Fruit fly (Drosophila melanogaster) whole organism, embryonic: ENCODE results near the gene CG9733.
A peak's percentile ranks its signal among the peaks of the same experiment; 100 is the strongest.

Source experiments
- Ada2b ChIP-seq: fragments of 200-800 bp; sonication (Bioruptor generic); IDR thresholded peaks from 2 replicates; pipeline ENCODE4 v1.3.6; 2022; ENCODE audit warnings: missing biosample characterization, missing genetic modification characterization
- Atf6 ChIP-seq: fragments of 200-800 bp; sonication (Bioruptor generic); IDR thresholded peaks from 2 replicates; pipeline ENCODE4 v1.3.6; 2022; ENCODE audit warnings: missing biosample characterization, missing genetic modification characterization
- B-H1 ChIP-seq: fragments of 200-800 bp; sonication (Bioruptor generic); IDR thresholded peaks from 3 replicates; pipeline ENCODE4 v1.3.6; 2022; ENCODE audit warnings: missing biosample characterization, missing genetic modification characterization
- CG1024 ChIP-seq: fragments of 200-800 bp; sonication (Bioruptor generic); IDR thresholded peaks from 2 replicates; pipeline ENCODE4 v1.3.6; 2022; ENCODE audit warnings: missing biosample characterization, missing genetic modification characterization
- CG10274 ChIP-seq: fragments of 200-800 bp; sonication (Bioruptor generic); optimal IDR thresholded peaks from 3 replicates; lab custom pipeline; 2017; ENCODE audit warnings: missing biosample characterization, mild to moderate bottlenecking, missing genetic modification characterization
- CG10462 ChIP-seq: fragments of 200-800 bp; sonication (Bioruptor generic); optimal IDR thresholded peaks from 2 replicates; lab custom pipeline; 2016; ENCODE audit warnings: missing biosample characterization, missing genetic modification characterization
- CG10959 ChIP-seq: fragments of 200-800 bp; sonication (Bioruptor generic); IDR thresholded peaks from 2 replicates; pipeline ENCODE4 v1.3.6; 2022; ENCODE audit warnings: missing biosample characterization, missing genetic modification characterization
- CG11247 ChIP-seq: fragments of 200-800 bp; sonication (Bioruptor generic); IDR thresholded peaks from 2 replicates; pipeline ENCODE4 v1.3.6; 2022; ENCODE audit warnings: missing biosample characterization, missing genetic modification characterization
- CG12071 ChIP-seq: fragments of 200-800 bp; sonication (Bioruptor generic); optimal IDR thresholded peaks from 3 replicates; lab custom pipeline; 2018; ENCODE audit warnings: missing biosample characterization, mild to moderate bottlenecking, missing genetic modification characterization
- CG12744 ChIP-seq: fragments of 200-800 bp; sonication (Bioruptor generic); optimal IDR thresholded peaks from 2 replicates; lab custom pipeline; 2016; ENCODE audit warnings: missing biosample characterization, missing genetic modification characterization
- CG14710 ChIP-seq: fragments of 200-800 bp; sonication (Bioruptor generic); optimal IDR thresholded peaks from 3 replicates; lab custom pipeline; 2019; ENCODE audit warnings: missing biosample characterization, mild to moderate bottlenecking, missing genetic modification characterization, moderate library complexity
- CG15011 ChIP-seq: fragments of 200-800 bp; sonication (Bioruptor generic); optimal IDR thresholded peaks from 3 replicates; lab custom pipeline; 2018; ENCODE audit warnings: missing biosample characterization, mild to moderate bottlenecking, missing genetic modification characterization
- CG15601 ChIP-seq: fragments of 200-800 bp; sonication (Bioruptor generic); optimal IDR thresholded peaks from 3 replicates; lab custom pipeline; 2019; ENCODE audit warnings: missing biosample characterization, mild to moderate bottlenecking, missing genetic modification characterization, moderate library complexity
- CG31224 ChIP-seq: fragments of 200-800 bp; sonication (Bioruptor generic); IDR thresholded peaks from 2 replicates; pipeline ENCODE4 v1.3.6; 2022; ENCODE audit warnings: missing biosample characterization, missing genetic modification characterization
- CG33557 ChIP-seq: fragments of 200-800 bp; sonication (Bioruptor generic); optimal IDR thresholded peaks from 2 replicates; lab custom pipeline; 2019; ENCODE audit warnings: missing biosample characterization, mild to moderate bottlenecking, missing genetic modification characterization, moderate library complexity
- CG4707 ChIP-seq: fragments of 200-800 bp; sonication (Bioruptor generic); optimal IDR thresholded peaks from 2 replicates; lab custom pipeline; 2018; ENCODE audit warnings: missing biosample characterization, mild to moderate bottlenecking, missing genetic modification characterization, moderate library complexity
- CG4730 ChIP-seq: fragments of 200-800 bp; sonication (Bioruptor generic); IDR thresholded peaks from 2 replicates; pipeline ENCODE4 v1.3.6; 2022; ENCODE audit warnings: missing biosample characterization, missing genetic modification characterization
- CG7357 ChIP-seq: fragments of 200-800 bp; sonication (Bioruptor generic); IDR thresholded peaks from 3 replicates; pipeline ENCODE4 v1.3.6; 2022; ENCODE audit warnings: missing biosample characterization, missing genetic modification characterization
- Camta ChIP-seq: fragments of 200-800 bp; sonication (Bioruptor generic); optimal IDR thresholded peaks from 2 replicates; lab custom pipeline; 2016; ENCODE audit warnings: missing biosample characterization, missing genetic modification characterization
- Chrac-16 ChIP-seq: fragments of 200-800 bp; sonication (Bioruptor generic); optimal IDR thresholded peaks from 3 replicates; lab custom pipeline; 2016; ENCODE audit warnings: missing biosample characterization, missing genetic modification characterization
- CkIIα-i1 ChIP-seq: fragments of 200-800 bp; sonication (Bioruptor generic); IDR thresholded peaks from 2 replicates; pipeline ENCODE4 v1.3.6; 2022; ENCODE audit warnings: missing biosample characterization, missing genetic modification characterization
- D19A ChIP-seq: fragments of 200-800 bp; optimal IDR thresholded peaks from 3 replicates; lab custom pipeline; 2019; ENCODE audit warnings: missing biosample characterization, mild to moderate bottlenecking, missing genetic modification characterization, moderate library complexity
- Deaf1 ChIP-seq: fragments of 200-800 bp; optimal IDR thresholded peaks from 3 replicates; lab custom pipeline; 2019; ENCODE audit warnings: missing biosample characterization, mild to moderate bottlenecking, missing genetic modification characterization, moderate library complexity
- Dfd ChIP-seq, 2 experiments: fragments of >200 bp; optimal IDR thresholded peaks; 2 replicates each; lab custom pipeline; 2017; ENCODE audit warnings: missing biosample characterization in 2 of 2, missing genetic modification characterization in 2 of 2
- Dll ChIP-seq: fragments of 200-800 bp; sonication (Bioruptor generic); IDR thresholded peaks from 4 replicates; pipeline ENCODE4 v1.3.6; 2022; ENCODE audit warnings: missing biosample characterization, missing genetic modification characterization; ENCODE audit not compliant: partially characterized antibody
- Doc2 ChIP-seq: fragments of 200-800 bp; sonication (Bioruptor generic); IDR thresholded peaks from 2 replicates; pipeline ENCODE4 v1.3.6; 2022; ENCODE audit warnings: missing biosample characterization, missing genetic modification characterization
- Eip74EF ChIP-seq, 2 experiments: fragments of 200-800 bp in 1 of 2; fragments of >200 bp in 1 of 2; sonication (Bioruptor generic) in 1 of 2; optimal IDR thresholded peaks; 2 replicates each; lab custom pipeline; 2017 to 2019; ENCODE audit warnings: missing biosample characterization in 2 of 2, missing genetic modification characterization in 2 of 2, mild to moderate bottlenecking in 1 of 2, moderate library complexity in 1 of 2
- HmgD ChIP-seq: fragments of 200-800 bp; sonication (Bioruptor generic); optimal IDR thresholded peaks from 3 replicates; lab custom pipeline; 2016; ENCODE audit warnings: missing biosample characterization, missing genetic modification characterization
- Hmr ChIP-seq: fragments of 200-800 bp; sonication (Bioruptor generic); optimal IDR thresholded peaks from 3 replicates; lab custom pipeline; 2017; ENCODE audit warnings: mild to moderate bottlenecking, missing biosample characterization, missing genetic modification reagents, missing genetic modification characterization
- Meics ChIP-seq: fragments of 200-800 bp; sonication (Bioruptor generic); optimal IDR thresholded peaks from 2 replicates; lab custom pipeline; 2017; ENCODE audit warnings: missing biosample characterization, mild to moderate bottlenecking, missing genetic modification characterization
- Mrtf ChIP-seq: fragments of 200-800 bp; sonication (Bioruptor generic); IDR thresholded peaks from 3 replicates; pipeline ENCODE4 v1.3.6; 2022; ENCODE audit warnings: missing biosample characterization, missing genetic modification characterization
- Neu2 ChIP-seq: fragments of 200-800 bp; sonication (Bioruptor generic); optimal IDR thresholded peaks from 3 replicates; lab custom pipeline; 2016; ENCODE audit warnings: missing biosample characterization, missing genetic modification characterization, borderline replicate concordance
- Oli ChIP-seq: fragments of 200-800 bp; sonication (Bioruptor generic); optimal IDR thresholded peaks from 2 replicates; lab custom pipeline; 2018; ENCODE audit warnings: missing biosample characterization, mild to moderate bottlenecking, missing genetic modification characterization, moderate library complexity
- Ravus ChIP-seq: fragments of 200-800 bp; sonication (Bioruptor generic); IDR thresholded peaks from 2 replicates; pipeline ENCODE4 v1.3.6; 2022; ENCODE audit warnings: missing biosample characterization, missing genetic modification characterization
- Tbp ChIP-seq: fragments of >200 bp; optimal IDR thresholded peaks from 2 replicates; lab custom pipeline; 2018; ENCODE audit warnings: missing biosample characterization, missing genetic modification characterization
- amos ChIP-seq: fragments of 200-800 bp; sonication (Bioruptor generic); IDR thresholded peaks from 2 replicates; pipeline ENCODE4 v1.3.6; 2022; ENCODE audit warnings: missing biosample characterization, missing genetic modification characterization; ENCODE audit not compliant: partially characterized antibody
- ap ChIP-seq: fragments of 200-800 bp; sonication (Bioruptor generic); IDR thresholded peaks from 2 replicates; pipeline ENCODE4 v1.3.6; 2022; ENCODE audit warnings: missing biosample characterization, missing genetic modification characterization
- bcd ChIP-seq: fragments of 200-800 bp; sonication (Bioruptor generic); optimal IDR thresholded peaks from 2 replicates; lab custom pipeline; 2017; ENCODE audit warnings: missing biosample characterization, mild to moderate bottlenecking, missing genetic modification characterization
- dysf ChIP-seq: fragments of 200-800 bp; sonication (Bioruptor generic); IDR thresholded peaks from 3 replicates; pipeline ENCODE4 v1.3.6; 2022; ENCODE audit warnings: missing biosample characterization, missing genetic modification characterization
- exex ChIP-seq: fragments of 200-800 bp; sonication (Bioruptor generic); optimal IDR thresholded peaks from 4 replicates; lab custom pipeline; 2018; ENCODE audit warnings: missing biosample characterization, mild to moderate bottlenecking, missing genetic modification characterization, moderate library complexity
- grau ChIP-seq: fragments of 200-800 bp; optimal IDR thresholded peaks from 3 replicates; lab custom pipeline; 2019; ENCODE audit warnings: missing biosample characterization, mild to moderate bottlenecking, missing genetic modification characterization, moderate library complexity
- gsb-n ChIP-seq: fragments of 200-800 bp; sonication (Bioruptor generic); optimal IDR thresholded peaks from 3 replicates; lab custom pipeline; 2018; ENCODE audit warnings: missing biosample characterization, mild to moderate bottlenecking, missing genetic modification characterization
- hb ChIP-seq: fragments of 200-800 bp; sonication (Bioruptor generic); IDR thresholded peaks from 3 replicates; pipeline ENCODE4 v1.3.6; 2022; ENCODE audit warnings: missing biosample characterization, missing genetic modification characterization; ENCODE audit not compliant: partially characterized antibody
- jumu ChIP-seq: fragments of 200-800 bp; sonication (Bioruptor generic); optimal IDR thresholded peaks from 3 replicates; lab custom pipeline; 2016; ENCODE audit warnings: missing biosample characterization, missing genetic modification characterization
- mirr ChIP-seq: fragments of 200-800 bp; sonication (Bioruptor generic); optimal IDR thresholded peaks from 3 replicates; lab custom pipeline; 2018; ENCODE audit warnings: missing biosample characterization, mild to moderate bottlenecking, missing genetic modification characterization
- pnt ChIP-seq: fragments of 200-800 bp; sonication (Bioruptor generic); optimal IDR thresholded peaks from 3 replicates; lab custom pipeline; 2016; ENCODE audit warnings: missing biosample characterization, missing genetic modification characterization
- sr ChIP-seq: fragments of 200-800 bp; sonication (Bioruptor generic); IDR thresholded peaks from 3 replicates; pipeline ENCODE4 v1.3.6; 2022; ENCODE audit warnings: missing biosample characterization, missing genetic modification characterization
- tin ChIP-seq: fragments of 200-800 bp; sonication (Bioruptor generic); optimal IDR thresholded peaks from 3 replicates; lab custom pipeline; 2016; ENCODE audit warnings: missing biosample characterization, missing genetic modification characterization
- tll ChIP-seq, 2 experiments: fragments of 200-800 bp in 1 of 2; fragments of >200 bp in 1 of 2; sonication (Bioruptor generic) in 1 of 2; optimal IDR thresholded peaks; 2 replicates each; lab custom pipeline; 2017 to 2019; ENCODE audit warnings: missing biosample characterization in 2 of 2, missing genetic modification characterization in 2 of 2, mild to moderate bottlenecking in 1 of 2, moderate library complexity in 1 of 2
- trh ChIP-seq: fragments of 200-800 bp; sonication (Bioruptor generic); optimal IDR thresholded peaks from 2 replicates; lab custom pipeline; 2016; ENCODE audit warnings: missing biosample characterization, missing genetic modification characterization
- zen2 ChIP-seq: fragments of 200-800 bp; sonication (Bioruptor generic); IDR thresholded peaks from 3 replicates; pipeline ENCODE4 v1.3.6; 2022; ENCODE audit warnings: missing biosample characterization, missing genetic modification characterization; ENCODE audit not compliant: partially characterized antibody

CG9733 gene

DNA sequence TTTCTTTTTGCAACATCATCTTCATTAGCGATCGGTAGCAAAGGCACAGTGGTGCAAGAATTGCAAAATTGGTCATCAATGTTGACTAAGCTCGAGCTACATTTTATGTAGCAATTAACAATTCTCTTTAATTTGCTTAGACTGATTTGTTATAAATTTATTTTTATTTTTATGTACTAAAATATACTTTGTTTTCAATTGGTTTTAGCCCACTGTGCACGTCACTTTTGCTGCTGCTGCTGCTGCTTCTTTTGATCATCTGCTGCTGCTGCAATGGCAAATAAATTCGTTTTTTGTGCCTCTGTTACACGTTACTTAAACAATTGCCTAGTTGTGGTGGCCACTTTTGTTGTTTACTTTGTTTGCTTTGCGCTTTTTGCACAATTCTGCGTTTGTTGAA lies 49.5 kb upstream of the CG9733 start (continued):
- peak; percentile 69 for TF ChIP-seq CG12071 (GFP tag; lab: Kevin White, UChicago)
- peak; percentile 56 for TF ChIP-seq CG15011 (GFP tag; lab: Kevin White, UChicago)
- TF ChIP-seq Doc2 (GFP tag; lab: Robert Waterston, UW): 0 out of 2 replicates have a peak, but pooled peaks have one; percentile 22
- TF ChIP-seq Eip74EF (GFP tag; optimal IDR thresholded peaks at IDR 0.05; lab: Kevin White, UChicago): no peak
- TF ChIP-seq CG4707 (GFP tag; lab: Kevin White, UChicago): peak; percentile 55
- peak; percentile 68 for TF ChIP-seq Ravus
- peak; percentile 56; the same call in 1 of the 3 replicates for TF ChIP-seq sr (GFP tag; lab: Robert Waterston, UW)
- TF ChIP-seq hb (GFP tag; lab: Robert Waterston, UW): no peak
- TF ChIP-seq bcd (GFP tag; lab: Kevin White, UChicago): peak; percentile 76
- peak; percentile 76 for TF ChIP-seq tin
- no peak for TF ChIP-seq Dll
- TF ChIP-seq CG15601: peak; percentile 15
- TF ChIP-seq grau: peak; percentile 80
- peak; percentile 16 for TF ChIP-seq jumu
- TF ChIP-seq CG10274 (GFP tag; lab: Kevin White, UChicago): peak; percentile 55
- peak; percentile 30 for TF ChIP-seq Deaf1
- peak; percentile 77 for TF ChIP-seq Chrac-16 (GFP tag; lab: Kevin White, UChicago)
- TF ChIP-seq Meics: peak; percentile 70
- TF ChIP-seq D19A (tag; lab: Kevin White, UChicago): peak; percentile 67
- peak; percentile 78 for TF ChIP-seq CG10959
- peak; percentile 68 for TF ChIP-seq CG14710 (tag; lab: Kevin White, UChicago)
- TF ChIP-seq CG12744 (GFP tag; lab: Kevin White, UChicago): peak; percentile 33
- TF ChIP-seq Hmr: peak; percentile 74
- TF ChIP-seq Atf6 (GFP tag; lab: Robert Waterston, UW): peak; percentile 49; the same call in 1 of the 2 replicates
- TF ChIP-seq Neu2: no peak
- peak; percentile 27 for TF ChIP-seq trh (GFP tag; lab: Kevin White, UChicago)
- TF ChIP-seq Ada2b (GFP tag; lab: Robert Waterston, UW): peak; percentile 90
- no peak for TF ChIP-seq mirr (GFP tag; lab: Kevin White, UChicago)
- TF ChIP-seq pnt (GFP tag; lab: Kevin White, UChicago): peak; percentile 50
- peak; percentile 77 for TF ChIP-seq CG11247 (GFP tag; lab: Robert Waterston, UW)
- no peak for TF ChIP-seq exex (tag; lab: Kevin White, UChicago)
- TF ChIP-seq tll (GFP tag; optimal IDR thresholded peaks at IDR 0.05; lab: Kevin White, UChicago): no peak
- peak; percentile 74 for TF ChIP-seq CG4730 (GFP tag; lab: Robert Waterston, UW)
- TF ChIP-seq ap (GFP tag; lab: Robert Waterston, UW): peak; percentile 73
- TF ChIP-seq CG10462: peak; percentile 56
- no peak for TF ChIP-seq HmgD
- TF ChIP-seq CG31224 (GFP tag; lab: Robert Waterston, UW): peak; percentile 65
- peak; percentile 87 for TF ChIP-seq Oli
- TF ChIP-seq zen2: no peak
- TF ChIP-seq dysf (GFP tag; lab: Robert Waterston, UW): peak; percentile 84
- peak; percentile 50 for TF ChIP-seq Camta (GFP tag; lab: Kevin White, UChicago)
- TF ChIP-seq CG1024 (GFP tag; lab: Robert Waterston, UW): peak; percentile 79
- TF ChIP-seq gsb-n (tag; lab: Kevin White, UChicago): peak; percentile 75
- no peak for TF ChIP-seq amos (GFP tag; lab: Robert Waterston, UW)
- peak; percentile 79 for TF ChIP-seq B-H1 (GFP tag; lab: Robert Waterston, UW)
- TF ChIP-seq CkIIα-i1 (GFP tag; lab: Robert Waterston, UW): peak; percentile 59; the same call in 1 of the 2 replicates
- peak; percentile 83 for TF ChIP-seq Mrtf (GFP tag; lab: Robert Waterston, UW)
- peak; percentile 1 for TF ChIP-seq CG33557 (GFP tag; lab: Kevin White, UChicago)
- TF ChIP-seq CG7357 (GFP tag; lab: Robert Waterston, UW): peak; percentile 69
- no peak for TF ChIP-seq Tbp (GFP tag; lab: Kevin White, UChicago)
- TF ChIP-seq Dfd (GFP tag; optimal IDR thresholded peaks at IDR 0.05; lab: Kevin White, UChicago): no peak
